Worm (Caenorhabditis elegans): ENCODE data around the gene K10H10.5.

K10H10.5 gene

DNA sequence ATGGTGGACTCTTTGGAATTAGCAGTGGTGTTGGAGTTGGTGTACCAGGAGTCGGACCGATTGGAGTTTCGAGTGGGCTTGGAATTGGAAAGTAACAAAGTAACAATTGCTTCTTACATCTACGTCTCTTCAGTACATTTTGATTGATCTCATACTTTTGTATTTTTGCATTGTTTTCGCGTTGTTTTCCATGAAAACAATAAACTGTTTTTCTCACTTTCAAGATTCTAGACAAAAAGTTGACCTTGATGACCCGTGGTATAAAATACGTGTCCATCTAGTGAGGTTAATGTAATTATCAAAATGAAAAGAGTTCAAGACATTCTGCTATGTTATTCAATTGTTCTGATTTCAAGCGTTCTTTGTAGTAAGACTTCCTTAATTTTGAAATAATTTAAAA is at the start of gene K10H10.5:
K10H10.5 (plus strand) TSS at position 301 of the 400 bp plus-strand sequence.
- no peak for TF ChIP-seq ztf-23 (GFP tag; IDR thresholded peaks at IDR 0.05)

DNA sequence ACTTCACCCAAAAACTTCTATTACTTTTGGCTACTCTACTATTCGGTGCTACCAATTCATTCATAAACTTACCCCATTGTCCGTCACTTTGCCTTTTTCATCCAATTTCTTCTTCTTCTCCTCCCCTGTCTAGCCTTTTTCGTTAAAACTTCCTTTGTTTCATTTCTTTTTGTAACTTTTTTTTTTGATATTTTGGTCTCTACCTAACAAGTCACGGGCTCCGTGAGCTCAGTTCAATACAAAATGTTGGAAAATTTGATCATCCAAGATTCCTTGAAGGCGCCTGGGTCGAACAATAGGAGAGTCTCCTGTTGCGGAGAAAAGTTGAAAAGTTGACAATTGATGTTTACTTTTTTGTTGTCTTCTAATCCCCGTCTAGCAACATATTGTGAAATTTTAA is 49.6 kb upstream of the K10H10.5 start:
- TF ChIP-seq klf-2 (GFP tag; conservative IDR thresholded peaks at IDR 0.05) (no peak), tab-1 (GFP tag; IDR thresholded peaks at IDR 0.05) (no peak), T22C8.4 (GFP tag; IDR thresholded peaks at IDR 0.05) (no peak), ztf-23 (GFP tag; IDR thresholded peaks at IDR 0.05) (no peak)

ce11 chrII:14455332-14455731 is 46.2 kb upstream of the K10H10.5 start, which contains the start of gene dmsr-6:
Gene dmsr-6 (plus strand): TSS chrII:14455632.
- TF ChIP-seq tab-1 (GFP tag; IDR thresholded peaks at IDR 0.05) (no peak), med-1 (GFP tag; optimal IDR thresholded peaks at IDR 0.05; ENCODE audit: insufficient read depth) (no peak), ref-1 (GFP tag; conservative IDR thresholded peaks at IDR 0.05) (no peak), cog-1 (tag; optimal IDR thresholded peaks at IDR 0.05) (no peak), flt-1 (GFP tag; IDR thresholded peaks at IDR 0.05) (no peak), T22C8.4 (GFP tag; IDR thresholded peaks at IDR 0.05) (no peak), ztf-29 (GFP tag; IDR thresholded peaks at IDR 0.05) (no peak), klf-2 (GFP tag; conservative IDR thresholded peaks at IDR 0.05) (no peak), ztf-23 (GFP tag; IDR thresholded peaks at IDR 0.05) (no peak)

DNA sequence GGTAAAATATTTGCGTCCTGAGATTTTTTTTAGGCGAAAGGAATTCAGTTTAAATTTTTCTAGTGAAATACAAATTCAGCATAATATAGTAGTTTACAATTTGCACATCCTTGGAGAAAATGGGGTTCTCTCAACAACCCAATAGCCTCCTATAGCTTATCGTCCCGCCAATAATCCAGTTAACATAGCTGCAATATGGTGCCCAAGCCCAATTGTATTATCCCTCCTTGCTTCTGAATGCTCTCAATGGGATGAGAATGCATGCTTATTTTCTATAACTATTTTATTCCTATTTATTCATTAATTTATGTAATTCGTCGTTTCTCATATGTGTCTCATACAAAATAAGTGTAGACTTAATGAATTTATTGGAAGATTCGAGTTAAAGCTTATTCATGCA is 31.5 kb upstream of the K10H10.5 start:
- TF ChIP-seq ref-1 (GFP tag; conservative IDR thresholded peaks at IDR 0.05): no peak
- no peak for TF ChIP-seq med-1 (GFP tag; optimal IDR thresholded peaks at IDR 0.05; ENCODE audit: insufficient read depth)
- no peak for TF ChIP-seq cog-1 (tag; optimal IDR thresholded peaks at IDR 0.05)
- no peak for TF ChIP-seq klf-2 (GFP tag; conservative IDR thresholded peaks at IDR 0.05)
- TF ChIP-seq T22C8.4 (GFP tag; IDR thresholded peaks at IDR 0.05): no peak
- no peak for TF ChIP-seq ztf-29 (GFP tag; IDR thresholded peaks at IDR 0.05)
- TF ChIP-seq flt-1 (GFP tag; IDR thresholded peaks at IDR 0.05): no peak
- TF ChIP-seq tab-1 (GFP tag; IDR thresholded peaks at IDR 0.05): no peak
- TF ChIP-seq ztf-23 (GFP tag; IDR thresholded peaks at IDR 0.05): no peak

- TF ChIP-seq ztf-23 (GFP tag; IDR thresholded peaks at IDR 0.05) (no peak), ref-1 (GFP tag; conservative IDR thresholded peaks at IDR 0.05) (no peak), flt-1 (GFP tag; IDR thresholded peaks at IDR 0.05) (peak; percentile 81), tab-1 (GFP tag; IDR thresholded peaks at IDR 0.05) (peak; percentile 64; the same call in 1 of the 2 replicates)
These were observed 26.8 kb upstream of the K10H10.5 start for ce11 chrII:14474700-14475099.

DNA sequence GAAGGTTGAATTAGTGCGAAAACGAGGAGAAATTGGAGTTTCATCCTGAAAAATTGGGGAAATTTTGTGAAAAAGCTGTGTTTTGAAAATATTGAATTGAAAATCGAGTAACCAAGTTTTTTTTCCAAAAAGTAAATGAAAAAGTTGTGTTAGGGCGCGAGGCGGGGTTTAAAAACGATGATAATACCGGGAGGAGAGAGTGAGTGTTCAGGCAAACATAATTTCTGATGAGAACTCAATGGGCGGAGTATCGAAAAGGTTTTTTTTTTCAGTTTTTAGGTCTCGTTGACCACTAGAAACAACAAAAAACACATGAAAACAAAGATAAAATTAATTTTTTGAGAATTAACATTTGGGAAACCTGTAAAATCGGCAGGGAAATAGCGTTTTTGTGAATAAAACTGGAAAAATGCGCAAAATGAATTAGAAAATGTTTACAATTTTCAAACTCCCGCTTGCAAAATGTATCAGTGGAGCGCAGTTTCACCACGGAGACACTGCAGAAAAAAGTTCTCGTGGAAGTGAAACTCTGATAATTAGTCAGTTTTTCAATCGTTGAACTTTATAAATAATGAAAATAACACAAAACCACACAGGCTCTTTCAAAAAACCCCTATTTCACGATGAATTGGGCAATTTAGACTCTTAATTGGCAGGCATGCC is 21.8 kb upstream of the K10H10.5 start, which contains the start of gene C13B4.1:
C13B4.1 (minus strand) TSS at position 51 of the 663 bp plus-strand sequence.
- TF ChIP-seq med-1 (GFP tag; optimal IDR thresholded peaks at IDR 0.05; ENCODE audit: insufficient read depth): no peak
- 0 out of 2 replicates have a peak, but pooled peaks have one; percentile 9 for TF ChIP-seq ztf-23 (GFP tag; IDR thresholded peaks at IDR 0.05)

ce11 chrII:14480772-14481171 is 20.8 kb upstream of the K10H10.5 start:
- TF ChIP-seq cog-1 (tag; optimal IDR thresholded peaks at IDR 0.05) (no peak), ref-1 (GFP tag; conservative IDR thresholded peaks at IDR 0.05) (no peak), tab-1 (GFP tag; IDR thresholded peaks at IDR 0.05) (no peak), ztf-29 (GFP tag; IDR thresholded peaks at IDR 0.05) (no peak), flt-1 (GFP tag; IDR thresholded peaks at IDR 0.05) (no peak), klf-2 (GFP tag; conservative IDR thresholded peaks at IDR 0.05) (no peak), T22C8.4 (GFP tag; IDR thresholded peaks at IDR 0.05) (no peak), med-1 (GFP tag; optimal IDR thresholded peaks at IDR 0.05; ENCODE audit: insufficient read depth) (no peak), ztf-23 (GFP tag; IDR thresholded peaks at IDR 0.05) (no peak)

- TF ChIP-seq T22C8.4 (GFP tag; IDR thresholded peaks at IDR 0.05) (no peak), tab-1 (GFP tag; IDR thresholded peaks at IDR 0.05) (no peak), klf-2 (GFP tag; conservative IDR thresholded peaks at IDR 0.05) (no peak), ztf-23 (GFP tag; IDR thresholded peaks at IDR 0.05) (no peak), ztf-29 (GFP tag; IDR thresholded peaks at IDR 0.05) (no peak), med-1 (GFP tag; optimal IDR thresholded peaks at IDR 0.05; ENCODE audit: insufficient read depth) (no peak), flt-1 (GFP tag; IDR thresholded peaks at IDR 0.05) (no peak)
These were observed 17.7 kb upstream of the K10H10.5 start for ce11 chrII:14483813-14484212.

ce11 chrII:14488661-14489060 is 12.9 kb upstream of the K10H10.5 start, which contains the start of gene usp-14:
Gene usp-14 (minus strand): TSS chrII:14488688.
- no peak for TF ChIP-seq tab-1 (GFP tag; IDR thresholded peaks at IDR 0.05)
- TF ChIP-seq ztf-23 (GFP tag; IDR thresholded peaks at IDR 0.05): peak; percentile 62; the same call in 1 of the 2 replicates

ce11 chrII:14489407-14489806 is 12.1 kb upstream of the K10H10.5 start, which contains the start of gene vnut-1:
Gene vnut-1 (plus strand): TSS chrII:14489802.
- 0 out of 2 replicates have a peak, but pooled peaks have one; percentile 24 for TF ChIP-seq flt-1 (GFP tag; IDR thresholded peaks at IDR 0.05)
- no peak for TF ChIP-seq ztf-29 (GFP tag; IDR thresholded peaks at IDR 0.05)
- no peak for TF ChIP-seq T22C8.4 (GFP tag; IDR thresholded peaks at IDR 0.05)
- no peak for TF ChIP-seq klf-2 (GFP tag; conservative IDR thresholded peaks at IDR 0.05)
- TF ChIP-seq tab-1 (GFP tag; IDR thresholded peaks at IDR 0.05): no peak
- no peak for TF ChIP-seq cog-1 (tag; optimal IDR thresholded peaks at IDR 0.05)
- TF ChIP-seq med-1 (GFP tag; optimal IDR thresholded peaks at IDR 0.05; ENCODE audit: insufficient read depth): no peak

All from whole organism, midembryonic.